Fruit fly (Drosophila melanogaster) ovary, adult (tissue): ENCODE measurements around the gene wda.
A peak's percentile ranks its signal among the peaks of the same experiment; 100 is the strongest.

Experiments used
- CG17801 ChIP-seq: fragments of 200-800 bp; optimal IDR thresholded peaks from 2 replicates; lab custom pipeline; 2019; ENCODE audit warnings: missing biosample characterization, mild to moderate bottlenecking, missing genetic modification characterization, moderate library complexity; ENCODE audit not compliant: partially characterized antibody

Gene wda

dm6 chr3R:23257986-23258427, at the start of gene wda, which contains the start of gene Pex11c:
Gene wda (minus strand): TSS chr3R:23258087.
Gene Pex11c (plus strand): TSS chr3R:23258365.
- peak; percentile 82 for TF ChIP-seq CG17801

dm6 chr3R:23306828-23307227, 48.9 kb upstream of the wda start:
- TF ChIP-seq CG17801 = no peak

dm6 chr3R:23303297-23303696, 45.4 kb upstream of the wda start:
- no peak for TF ChIP-seq CG17801

- no peak for TF ChIP-seq CG17801
These were observed 44.3 kb upstream of the wda start for dm6 chr3R:23302178-23302577.

dm6 chr3R:23301270-23301669, 43.4 kb upstream of the wda start:
- TF ChIP-seq CG17801 = no peak

dm6 chr3R:23300091-23300918, 42.4 kb upstream of the wda start:
- no peak for TF ChIP-seq CG17801

dm6 chr3R:23297132-23297862, 39.4 kb upstream of the wda start:
- TF ChIP-seq CG17801 = no peak

dm6 chr3R:23296146-23296545, 38.3 kb upstream of the wda start:
- TF ChIP-seq CG17801 = no peak

- TF ChIP-seq CG17801 = peak; percentile 60
These were observed 37.5 kb upstream of the wda start for dm6 chr3R:23295360-23295772.

dm6 chr3R:23293066-23293777, 35.3 kb upstream of the wda start:
- TF ChIP-seq CG17801 = no peak

- no peak for TF ChIP-seq CG17801
These were observed 34.4 kb upstream of the wda start for dm6 chr3R:23292267-23292666.

dm6 chr3R:23290089-23290488, 32.2 kb upstream of the wda start, which contains the start of gene bb8:
Gene bb8 (minus strand): TSS chr3R:23290189.
- TF ChIP-seq CG17801 = no peak

dm6 chr3R:23287951-23288350, 30.1 kb upstream of the wda start, which contains the start of gene wam:
Gene wam (minus strand): TSS chr3R:23288051.
- no peak for TF ChIP-seq CG17801

- peak; percentile 33 for TF ChIP-seq CG17801
These were observed 26.4 kb upstream of the wda start for dm6 chr3R:23284256-23284655.

dm6 chr3R:23283702-23284101, 25.8 kb upstream of the wda start, which contains the start of gene CG6763:
Gene CG6763 (plus strand): TSS chr3R:23284002.
- no peak for TF ChIP-seq CG17801

- TF ChIP-seq CG17801 = peak; percentile 87
These were observed 22.9 kb upstream of the wda start, which contains the start of the genes orb and Cdc16 for dm6 chr3R:23280806-23281257. Gene orb (minus strand): TSS chr3R:23280856. Gene Cdc16 (plus strand): TSS chr3R:23281201.

- no peak for TF ChIP-seq CG17801
These were observed 21.9 kb upstream of the wda start for dm6 chr3R:23279834-23280233.
